Worm (Caenorhabditis elegans) whole organism, mixed stage, embryonic: ENCODE results near the gene cra-1.

Source experiments
- M03D4.4 ChIP-seq: sonication (generic microtip); optimal IDR thresholded peaks from 2 replicates; lab custom pipeline; 2017; ENCODE audit warnings: mild to moderate bottlenecking, missing genetic modification characterization, missing compliant biosample characterization
- blmp-1 ChIP-seq: fragments of 150-350 bp; optimal IDR thresholded peaks from 2 replicates; lab custom pipeline; 2014; ENCODE audit warnings: missing biosample characterization, missing genetic modification characterization
- ceh-39 ChIP-seq: fragments of 150-350 bp; optimal IDR thresholded peaks from 2 replicates; lab custom pipeline; 2014; ENCODE audit warnings: missing biosample characterization, missing genetic modification characterization
- ceh-83 ChIP-seq: fragments of 200-800 bp; sonication (Bioruptor generic); optimal IDR thresholded peaks from 2 replicates; lab custom pipeline; 2018; ENCODE audit warnings: mild to moderate bottlenecking, missing genetic modification characterization, missing compliant biosample characterization
- ces-1 ChIP-seq: fragments of 150-350 bp; optimal IDR thresholded peaks from 2 replicates; lab custom pipeline; 2014; ENCODE audit warnings: missing biosample characterization, missing genetic modification reagents, missing genetic modification characterization
- drap-1 ChIP-seq: fragments of 200-800 bp; sonication (Bioruptor generic); optimal IDR thresholded peaks from 3 replicates; lab custom pipeline; 2018; ENCODE audit warnings: mild to moderate bottlenecking, missing genetic modification characterization, missing compliant biosample characterization
- elt-3 ChIP-seq: fragments of 150-350 bp; optimal IDR thresholded peaks from 2 replicates; lab custom pipeline; 2014; ENCODE audit warnings: missing biosample characterization, missing genetic modification characterization
- ham-2 ChIP-seq: fragments of 200-800 bp; sonication (Bioruptor generic); optimal IDR thresholded peaks from 2 replicates; lab custom pipeline; 2018; ENCODE audit warnings: mild to moderate bottlenecking, missing genetic modification characterization, missing compliant biosample characterization
- hlh-1 ChIP-seq: fragments of 150-350 bp; optimal IDR thresholded peaks from 2 replicates; lab custom pipeline; 2014; ENCODE audit warnings: missing biosample characterization, missing genetic modification reagents, missing genetic modification characterization
- lin-13 ChIP-seq: fragments of 150-350 bp; optimal IDR thresholded peaks from 2 replicates; lab custom pipeline; 2014; ENCODE audit warnings: missing biosample characterization, missing genetic modification characterization
- lin-32 ChIP-seq: fragments of 200-800 bp; sonication (Bioruptor generic); optimal IDR thresholded peaks from 2 replicates; lab custom pipeline; 2018; ENCODE audit warnings: mild to moderate bottlenecking, missing genetic modification characterization, missing compliant biosample characterization
- lsy-2 ChIP-seq: fragments of 150-350 bp; optimal IDR thresholded peaks from 2 replicates; lab custom pipeline; 2014; ENCODE audit warnings: missing biosample characterization, missing genetic modification characterization
- mab-5 ChIP-seq: fragments of 150-350 bp; optimal IDR thresholded peaks from 2 replicates; lab custom pipeline; 2014; ENCODE audit warnings: missing biosample characterization, missing genetic modification characterization
- mep-1 ChIP-seq: fragments of 150-350 bp; optimal IDR thresholded peaks from 2 replicates; lab custom pipeline; 2017; ENCODE audit warnings: missing biosample characterization, missing genetic modification reagents, missing genetic modification characterization, inconsistent platforms
- mls-2 ChIP-seq: sonication (generic microtip); optimal IDR thresholded peaks from 2 replicates; lab custom pipeline; 2016; ENCODE audit warnings: mild to moderate bottlenecking, missing genetic modification characterization, moderate library complexity, missing compliant biosample characterization
- nhr-2 ChIP-seq: fragments of 150-350 bp; optimal IDR thresholded peaks from 2 replicates; lab custom pipeline; 2014; ENCODE audit warnings: missing biosample characterization, missing genetic modification characterization
- nhr-237 ChIP-seq: fragments of 150-350 bp; optimal IDR thresholded peaks from 2 replicates; lab custom pipeline; 2014; ENCODE audit warnings: missing biosample characterization, missing genetic modification characterization
- nhr-28 ChIP-seq: fragments of 150-350 bp; optimal IDR thresholded peaks from 2 replicates; lab custom pipeline; 2014; ENCODE audit warnings: missing biosample characterization, missing genetic modification characterization
- nhr-76 ChIP-seq: sonication (generic microtip); optimal IDR thresholded peaks from 2 replicates; lab custom pipeline; 2017; ENCODE audit warnings: missing biosample characterization, missing genetic modification characterization
- pha-4 ChIP-seq: fragments of 150-350 bp; optimal IDR thresholded peaks from 2 replicates; lab custom pipeline; 2018; ENCODE audit warnings: missing biosample characterization, missing genetic modification reagents, missing genetic modification characterization
- snpc-4 ChIP-seq: fragments of 150-350 bp; optimal IDR thresholded peaks from 2 replicates; lab custom pipeline; 2014; ENCODE audit warnings: missing biosample characterization, missing genetic modification characterization
- tbx-8 ChIP-seq: fragments of 200-800 bp; sonication (Bioruptor generic); optimal IDR thresholded peaks from 2 replicates; lab custom pipeline; 2018; ENCODE audit warnings: mild to moderate bottlenecking, missing genetic modification characterization, moderate library complexity, missing compliant biosample characterization
- unc-120 ChIP-seq: sonication (generic microtip); optimal IDR thresholded peaks from 2 replicates; lab custom pipeline; 2017; ENCODE audit warnings: missing genetic modification characterization, missing compliant biosample characterization; ENCODE audit not compliant: poor library complexity, severe bottlenecking
- unc-39 ChIP-seq: fragments of 150-350 bp; optimal IDR thresholded peaks from 2 replicates; lab custom pipeline; 2014; ENCODE audit warnings: missing biosample characterization, missing genetic modification characterization
- unc-62 ChIP-seq: fragments of 150-350 bp; optimal IDR thresholded peaks from 2 replicates; lab custom pipeline; 2014; ENCODE audit warnings: missing biosample characterization, missing genetic modification reagents, missing genetic modification characterization
- zip-8 ChIP-seq: fragments of 150-350 bp; optimal IDR thresholded peaks from 2 replicates; lab custom pipeline; 2014; ENCODE audit warnings: missing biosample characterization, missing genetic modification characterization

Gene cra-1

ce11 chrIII:6837320-6837719 lies 31.9 kb downstream of the cra-1 start:
- peak; percentile 39 for TF ChIP-seq ces-1 (GFP tag; lab: Kevin White, UChicago)
- peak; percentile 90 for TF ChIP-seq zip-8
- TF ChIP-seq mls-2 (tag; lab: Kevin White, UChicago), result no peak

ce11 chrIII:6831312-6831711 lies 37.9 kb downstream of the cra-1 start:
- TF ChIP-seq zip-8, result peak; percentile 92
- TF ChIP-seq nhr-2 (tag; lab: Kevin White, UChicago), result no peak
- no peak for TF ChIP-seq ham-2 (GFP tag; lab: Kevin White, UChicago)
- TF ChIP-seq pha-4 (tag; lab: Kevin White, UChicago), result peak; percentile 4
- TF ChIP-seq, all 35 proteins: peak for 2

- TF ChIP-seq elt-3 (tag; lab: Kevin White, UChicago), result no peak
- TF ChIP-seq unc-39 (tag; lab: Kevin White, UChicago), result no peak
- TF ChIP-seq nhr-2 (tag; lab: Kevin White, UChicago), result peak; percentile 82
- peak; percentile 84 for TF ChIP-seq zip-8
These were observed 43.1 kb downstream of the cra-1 start for ce11 chrIII:6826137-6826536.

- TF ChIP-seq hlh-1 (tag; lab: Kevin White, UChicago) (peak; percentile 94), nhr-237 (tag; lab: Kevin White, UChicago) (no peak)
These were observed 46.5 kb downstream of the cra-1 start for ce11 chrIII:6822790-6823189.

- TF ChIP-seq hlh-1 (tag; lab: Kevin White, UChicago) (peak; percentile 91), snpc-4 (tag; lab: Kevin White, UChicago) (no peak), unc-120 (tag; lab: Kevin White, UChicago) (peak; percentile 4), unc-62 (peak; percentile 75)
These were observed 48.8 kb downstream of the cra-1 start, which contains the start of gene ten-1 for ce11 chrIII:6820343-6820985. Gene ten-1, plus strand, starts transcription at chrIII:6820935.

ce11 chrIII:6819322-6819901 lies 49.8 kb downstream of the cra-1 start, which contains the start of gene F28F5.6:
Gene F28F5.6, minus strand, starts transcription at chrIII:6819372.
- TF ChIP-seq lin-13 (tag; lab: Kevin White, UChicago), result no peak
- TF ChIP-seq M03D4.4 (tag; lab: Kevin White, UChicago), result no peak
- no peak for TF ChIP-seq ceh-39 (tag; lab: Kevin White, UChicago)
- no peak for TF ChIP-seq snpc-4 (tag; lab: Kevin White, UChicago)
- TF ChIP-seq elt-3 (tag; lab: Kevin White, UChicago), result no peak
- TF ChIP-seq zip-8, result no peak

ce11 chrIII:6818037-6818436 lies 51.2 kb downstream of the cra-1 start:
- TF ChIP-seq mep-1 (tag; lab: Kevin White, UChicago), result no peak
- TF ChIP-seq tbx-8 (GFP tag; lab: Kevin White, UChicago), result no peak
- TF ChIP-seq snpc-4 (tag; lab: Kevin White, UChicago), result no peak
- TF ChIP-seq unc-39 (tag; lab: Kevin White, UChicago), result no peak
- no peak for TF ChIP-seq lin-32
- no peak for TF ChIP-seq ceh-83 (GFP tag; lab: Kevin White, UChicago)
- no peak for TF ChIP-seq unc-62
- no peak for TF ChIP-seq ham-2 (GFP tag; lab: Kevin White, UChicago)
- no peak for TF ChIP-seq drap-1 (GFP tag; lab: Kevin White, UChicago)
- no peak for TF ChIP-seq mab-5
- no peak for TF ChIP-seq nhr-237 (tag; lab: Kevin White, UChicago)
- no peak for TF ChIP-seq nhr-76 (tag; lab: Kevin White, UChicago)
- TF ChIP-seq lsy-2 (tag; lab: Kevin White, UChicago), result no peak
- TF ChIP-seq, all 35 proteins: peak for 0

ce11 chrIII:6816930-6817329 lies 52.3 kb downstream of the cra-1 start, which contains the start of gene F28F5.4:
Gene F28F5.4, minus strand, starts transcription at chrIII:6817033.
- TF ChIP-seq hlh-1 (tag; lab: Kevin White, UChicago) (no peak), lsy-2 (tag; lab: Kevin White, UChicago) (no peak), ces-1 (GFP tag; lab: Kevin White, UChicago) (no peak), nhr-76 (tag; lab: Kevin White, UChicago) (no peak), nhr-28 (tag; lab: Kevin White, UChicago) (no peak), nhr-237 (tag; lab: Kevin White, UChicago) (no peak), nhr-2 (tag; lab: Kevin White, UChicago) (no peak), blmp-1 (no peak), elt-3 (tag; lab: Kevin White, UChicago) (no peak), ceh-83 (GFP tag; lab: Kevin White, UChicago) (no peak), drap-1 (GFP tag; lab: Kevin White, UChicago) (no peak)
